Fruit fly (Drosophila melanogaster) whole organism, pupa: ENCODE results near the gene CG17781.

ENCODE experiments used
- CG10348 ChIP-seq: fragments of 200-800 bp; sonication (Bioruptor generic); IDR thresholded peaks from 2 replicates; pipeline ENCODE4 v1.3.6; 2022; ENCODE audit warnings: missing biosample characterization, missing genetic modification characterization
- CG12605 ChIP-seq: fragments of 200-800 bp; sonication (Bioruptor generic); IDR thresholded peaks from 2 replicates; pipeline ENCODE4 v1.3.6; 2022; ENCODE audit warnings: missing biosample characterization, missing genetic modification characterization
- CG13204 ChIP-seq: fragments of 200-800 bp; sonication (Bioruptor generic); optimal IDR thresholded peaks from 2 replicates; lab custom pipeline; 2018; ENCODE audit warnings: missing biosample characterization, mild to moderate bottlenecking, missing genetic modification characterization, moderate library complexity
- CG14655 ChIP-seq: fragments of 200-800 bp; sonication (Bioruptor generic); optimal IDR thresholded peaks from 3 replicates; lab custom pipeline; 2017; ENCODE audit warnings: mild to moderate bottlenecking, missing biosample characterization, missing genetic modification reagents, missing genetic modification characterization
- CG15710 ChIP-seq: fragments of 200-800 bp; sonication (Bioruptor generic); optimal IDR thresholded peaks from 2 replicates; lab custom pipeline; 2018; ENCODE audit warnings: missing biosample characterization, mild to moderate bottlenecking, missing genetic modification characterization, moderate library complexity
- CG17806 ChIP-seq: fragments of 200-800 bp; sonication (Bioruptor generic); optimal IDR thresholded peaks from 2 replicates; lab custom pipeline; 2018; ENCODE audit warnings: missing biosample characterization, mild to moderate bottlenecking, missing genetic modification characterization, moderate library complexity
- CG32121 ChIP-seq: fragments of 200-800 bp; sonication (Bioruptor generic); IDR thresholded peaks from 2 replicates; pipeline ENCODE4 v1.3.6; 2022; ENCODE audit warnings: missing biosample characterization, missing genetic modification characterization
- CG34367 ChIP-seq: fragments of 200-800 bp; sonication (Bioruptor generic); optimal IDR thresholded peaks from 2 replicates; lab custom pipeline; 2018; ENCODE audit warnings: missing biosample characterization, mild to moderate bottlenecking, missing genetic modification characterization
- CG4496 ChIP-seq: fragments of 200-800 bp; sonication (Bioruptor generic); IDR thresholded peaks from 3 replicates; pipeline ENCODE4 v1.3.6; 2022; ENCODE audit warnings: missing biosample characterization, missing genetic modification characterization
- CG8159 ChIP-seq: fragments of 200-800 bp; sonication (Bioruptor generic); optimal IDR thresholded peaks from 3 replicates; lab custom pipeline; 2018; ENCODE audit warnings: missing biosample characterization, mild to moderate bottlenecking, missing genetic modification characterization, moderate library complexity
- CG8301 ChIP-seq: fragments of 200-800 bp; sonication (Bioruptor generic); optimal IDR thresholded peaks from 2 replicates; lab custom pipeline; 2018; ENCODE audit warnings: missing biosample characterization, mild to moderate bottlenecking, missing genetic modification characterization
- CG9948 ChIP-seq: fragments of 200-800 bp; sonication (Bioruptor generic); optimal IDR thresholded peaks from 2 replicates; lab custom pipeline; 2018; ENCODE audit warnings: missing biosample characterization, mild to moderate bottlenecking, missing genetic modification characterization, moderate library complexity
- D1 ChIP-seq: fragments of 200-800 bp; sonication (Bioruptor generic); optimal IDR thresholded peaks from 2 replicates; lab custom pipeline; 2018; ENCODE audit warnings: missing biosample characterization, mild to moderate bottlenecking, missing genetic modification characterization, moderate library complexity
- EcR ChIP-seq: fragments of 200-800 bp; sonication (Bioruptor generic); optimal IDR thresholded peaks from 3 replicates; lab custom pipeline; 2019; ENCODE audit warnings: missing biosample characterization, missing genetic modification characterization, mild to moderate bottlenecking, moderate library complexity, missing genetic modification reagents
- Ets98B ChIP-seq: fragments of 200-800 bp; sonication (Bioruptor generic); IDR thresholded peaks from 2 replicates; pipeline ENCODE4 v1.3.6; 2022; ENCODE audit warnings: missing biosample characterization, missing genetic modification characterization
- Pif1A ChIP-seq: fragments of 200-800 bp; sonication (Bioruptor generic); optimal IDR thresholded peaks from 3 replicates; lab custom pipeline; 2016; ENCODE audit warnings: missing biosample characterization, missing genetic modification characterization
- Pif1B ChIP-seq: fragments of 200-800 bp; sonication (Bioruptor generic); optimal IDR thresholded peaks from 3 replicates; lab custom pipeline; 2016; ENCODE audit warnings: missing biosample characterization, missing genetic modification characterization
- Snoo ChIP-seq: fragments of 200-800 bp; sonication (Bioruptor generic); optimal IDR thresholded peaks from 3 replicates; lab custom pipeline; 2017; ENCODE audit warnings: missing biosample characterization, mild to moderate bottlenecking, missing genetic modification characterization, inconsistent platforms
- fd96Ca ChIP-seq: fragments of 200-800 bp; sonication (Bioruptor generic); IDR thresholded peaks from 3 replicates; pipeline ENCODE4 v1.3.6; 2022; ENCODE audit warnings: missing biosample characterization, missing genetic modification characterization
- gl ChIP-seq: fragments of 200-800 bp; sonication (Bioruptor generic); optimal IDR thresholded peaks from 2 replicates; lab custom pipeline; 2018; ENCODE audit warnings: missing biosample characterization, mild to moderate bottlenecking, missing genetic modification characterization
- rn ChIP-seq: fragments of 200-800 bp; sonication (Bioruptor generic); IDR thresholded peaks from 2 replicates; pipeline ENCODE4 v1.3.6; 2022; ENCODE audit warnings: missing biosample characterization, missing genetic modification characterization

Gene CG17781

dm6 chr3R:24372662-24373061 is 2.8 kb downstream of the CG17781 start, which contains the start of gene CG17782:
CG17782 (minus strand) TSS chr3R:24372762.
- TF ChIP-seq CG13204 (GFP tag; lab: Kevin White, UChicago): no peak
- TF ChIP-seq CG12605: no peak
- TF ChIP-seq CG9948 (tag; lab: Kevin White, UChicago): no peak
- TF ChIP-seq CG8159 (tag; lab: Kevin White, UChicago): no peak
- TF ChIP-seq EcR (GFP tag; lab: Kevin White, UChicago): no peak
- TF ChIP-seq CG17806 (tag; lab: Kevin White, UChicago): no peak
- TF ChIP-seq CG8301: no peak
- TF ChIP-seq Pif1A (GFP tag; lab: Kevin White, UChicago): no peak
- no peak for TF ChIP-seq CG4496 (GFP tag; lab: Robert Waterston, UW)
- no peak for TF ChIP-seq CG10348 (GFP tag; lab: Robert Waterston, UW)
- TF ChIP-seq CG15710: no peak

- TF ChIP-seq CG8301: no peak
- no peak for TF ChIP-seq CG14655 (GFP tag; lab: Kevin White, UChicago)
- no peak for TF ChIP-seq gl
- TF ChIP-seq Ets98B (GFP tag; lab: Robert Waterston, UW): no peak
- no peak for TF ChIP-seq fd96Ca
- no peak for TF ChIP-seq Pif1A (GFP tag; lab: Kevin White, UChicago)
- TF ChIP-seq CG12605: no peak
- TF ChIP-seq, all 21 proteins: peak for 0
Measured at dm6 chr3R:24369268-24369667, 6.2 kb downstream of the CG17781 start, which contains the start of gene CG13614. CG13614 (plus strand) TSS chr3R:24369568.

dm6 chr3R:24368064-24368463 is 7.4 kb downstream of the CG17781 start, which contains the start of the genes CG42812 and CG33341:
CG42812 (minus strand) TSS chr3R:24368164.
CG33341 (plus strand) TSS chr3R:24368358.
- TF ChIP-seq gl: no peak
- no peak for TF ChIP-seq CG32121 (GFP tag; lab: Robert Waterston, UW)
- no peak for TF ChIP-seq Pif1A (GFP tag; lab: Kevin White, UChicago)
- TF ChIP-seq fd96Ca: no peak
- TF ChIP-seq CG15710: no peak
- TF ChIP-seq CG8301: no peak
- TF ChIP-seq CG13204 (GFP tag; lab: Kevin White, UChicago): no peak

dm6 chr3R:24367120-24367519 is 8.3 kb downstream of the CG17781 start, which contains the start of gene CG42811:
CG42811 (minus strand) TSS chr3R:24367220.
- no peak for TF ChIP-seq rn (GFP tag; lab: Robert Waterston, UW)
- TF ChIP-seq CG9948 (tag; lab: Kevin White, UChicago): no peak
- TF ChIP-seq fd96Ca: no peak

dm6 chr3R:24364880-24365604 is 10.4 kb downstream of the CG17781 start, which contains the start of the genes CG17784 and CG13613:
CG17784 (minus strand) TSS chr3R:24364980.
CG13613 (plus strand) TSS chr3R:24365554.
- no peak for TF ChIP-seq CG15710
- TF ChIP-seq CG17806 (tag; lab: Kevin White, UChicago): no peak
- TF ChIP-seq CG32121 (GFP tag; lab: Robert Waterston, UW): no peak
- TF ChIP-seq CG10348 (GFP tag; lab: Robert Waterston, UW): no peak
- no peak for TF ChIP-seq CG12605
- no peak for TF ChIP-seq CG8159 (tag; lab: Kevin White, UChicago)
- TF ChIP-seq CG9948 (tag; lab: Kevin White, UChicago): no peak
- no peak for TF ChIP-seq rn (GFP tag; lab: Robert Waterston, UW)
- no peak for TF ChIP-seq Pif1B

dm6 chr3R:24362838-24363237 is 12.6 kb downstream of the CG17781 start, which contains the start of gene CG33340:
CG33340 (plus strand) TSS chr3R:24363138.
- TF ChIP-seq CG14655 (GFP tag; lab: Kevin White, UChicago) (no peak), fd96Ca (no peak), CG8301 (no peak), Snoo (no peak), CG15710 (no peak), EcR (GFP tag; lab: Kevin White, UChicago) (no peak), CG13204 (GFP tag; lab: Kevin White, UChicago) (no peak), CG10348 (GFP tag; lab: Robert Waterston, UW) (no peak), rn (GFP tag; lab: Robert Waterston, UW) (no peak), CG32121 (GFP tag; lab: Robert Waterston, UW) (no peak), CG9948 (tag; lab: Kevin White, UChicago) (no peak), gl (no peak), D1 (tag; lab: Kevin White, UChicago) (no peak), CG4496 (GFP tag; lab: Robert Waterston, UW) (no peak), CG12605 (no peak), CG34367 (tag; lab: Kevin White, UChicago) (no peak), Ets98B (GFP tag; lab: Robert Waterston, UW) (no peak), Pif1B (no peak), CG8159 (tag; lab: Kevin White, UChicago) (no peak)
- TF ChIP-seq, all 21 proteins: peak for 0

dm6 chr3R:24361583-24361982 is 13.9 kb downstream of the CG17781 start, which contains the start of the genes CG5762 and CG33339:
CG5762 (minus strand) TSS chr3R:24361683.
CG33339 (plus strand) TSS chr3R:24361847.
- TF ChIP-seq Pif1B (no peak), EcR (GFP tag; lab: Kevin White, UChicago) (no peak), Ets98B (GFP tag; lab: Robert Waterston, UW) (no peak), CG34367 (tag; lab: Kevin White, UChicago) (no peak), CG17806 (tag; lab: Kevin White, UChicago) (no peak), Snoo (no peak), CG13204 (GFP tag; lab: Kevin White, UChicago) (no peak), CG9948 (tag; lab: Kevin White, UChicago) (no peak), CG8301 (no peak)
